Worm (Caenorhabditis elegans) whole organism, late embryonic: ENCODE measurements around the gene clp-7.

Experiments used
- C38D4.7 ChIP-seq: fragments of 200-800 bp; sonication (Bioruptor generic); optimal IDR thresholded peaks from 2 replicates; lab custom pipeline; 2018; ENCODE audit warnings: mild to moderate bottlenecking, missing genetic modification characterization, moderate library complexity, missing compliant biosample characterization
- K09A11.1 ChIP-seq: sonication (generic microtip); optimal IDR thresholded peaks from 2 replicates; lab custom pipeline; 2017; ENCODE audit warnings: antibody characterized with exemption, mild to moderate bottlenecking, missing genetic modification characterization, missing compliant biosample characterization; ENCODE audit not compliant: insufficient read depth
- Y22D7AL.16 ChIP-seq: sonication (generic microtip); optimal IDR thresholded peaks from 2 replicates; lab custom pipeline; 2016; ENCODE audit warnings: missing genetic modification characterization, missing compliant biosample characterization
- ama-1 ChIP-seq: fragments of 150-350 bp; optimal IDR thresholded peaks from 2 replicates; lab custom pipeline; 2014
- ceh-14 ChIP-seq: sonication (generic microtip); optimal IDR thresholded peaks from 2 replicates; lab custom pipeline; 2016; ENCODE audit warnings: missing genotype, missing genetic modification characterization, missing compliant biosample characterization
- ceh-18 ChIP-seq: sonication (generic microtip); optimal IDR thresholded peaks from 2 replicates; lab custom pipeline; 2016; ENCODE audit warnings: missing genetic modification characterization, missing compliant biosample characterization
- ceh-19 ChIP-seq: fragments of 200-800 bp; sonication (Bioruptor generic); optimal IDR thresholded peaks from 2 replicates; lab custom pipeline; 2018; ENCODE audit warnings: mild to moderate bottlenecking, missing genetic modification characterization, missing compliant biosample characterization
- ceh-24 ChIP-seq: sonication (generic microtip); optimal IDR thresholded peaks from 2 replicates; lab custom pipeline; 2016; ENCODE audit warnings: mild to moderate bottlenecking, missing genetic modification characterization, missing compliant biosample characterization
- ceh-45 ChIP-seq: fragments of 200-800 bp; sonication (Bioruptor generic); IDR thresholded peaks from 2 replicates; pipeline ENCODE4 v1.3.6; 2022; ENCODE audit warnings: missing genetic modification reagents, missing genetic modification characterization, missing compliant biosample characterization
- ceh-48 ChIP-seq: sonication (generic microtip); optimal IDR thresholded peaks from 2 replicates; lab custom pipeline; 2016; ENCODE audit warnings: missing genetic modification characterization, inconsistent platforms, missing compliant biosample characterization
- dve-1 ChIP-seq: sonication (generic microtip); optimal IDR thresholded peaks from 2 replicates; lab custom pipeline; 2017; ENCODE audit warnings: antibody characterized with exemption, mild to moderate bottlenecking, missing genetic modification characterization, missing compliant biosample characterization
- elt-2 ChIP-seq: sonication (generic microtip); optimal IDR thresholded peaks from 2 replicates; lab custom pipeline; 2016; ENCODE audit warnings: missing genetic modification reagents, missing genetic modification characterization, missing compliant biosample characterization
- ets-4 ChIP-seq: sonication (generic microtip); optimal IDR thresholded peaks from 2 replicates; lab custom pipeline; 2016; ENCODE audit warnings: missing genetic modification characterization, missing compliant biosample characterization
- fkh-6 ChIP-seq: sonication (generic microtip); optimal IDR thresholded peaks from 2 replicates; lab custom pipeline; 2016; ENCODE audit warnings: missing genetic modification characterization, missing compliant biosample characterization
- gmeb-2 ChIP-seq: sonication (generic microtip); optimal IDR thresholded peaks from 2 replicates; lab custom pipeline; 2016; ENCODE audit warnings: missing genetic modification characterization, inconsistent platforms, missing compliant biosample characterization
- hlh-13 ChIP-seq: fragments of 200-800 bp; sonication (Bioruptor generic); optimal IDR thresholded peaks from 2 replicates; lab custom pipeline; 2018; ENCODE audit warnings: mild to moderate bottlenecking, missing genetic modification characterization, missing compliant biosample characterization
- hlh-15 ChIP-seq: sonication (generic microtip); optimal IDR thresholded peaks from 2 replicates; lab custom pipeline; 2016; ENCODE audit warnings: missing genetic modification characterization, missing compliant biosample characterization
- hlh-30 ChIP-seq: sonication (generic microtip); optimal IDR thresholded peaks from 2 replicates; lab custom pipeline; 2017; ENCODE audit warnings: antibody characterized with exemption, missing genetic modification characterization, missing compliant biosample characterization; ENCODE audit not compliant: insufficient read depth
- hlh-8 ChIP-seq: sonication (generic microtip); optimal IDR thresholded peaks from 2 replicates; lab custom pipeline; 2016; ENCODE audit warnings: missing genotype, missing genetic modification characterization, missing compliant biosample characterization
- lim-6 ChIP-seq: sonication (generic microtip); optimal IDR thresholded peaks from 2 replicates; lab custom pipeline; 2016; ENCODE audit warnings: missing genetic modification characterization, missing compliant biosample characterization
- lin-11 ChIP-seq: fragments of 200-800 bp; sonication (Bioruptor generic); optimal IDR thresholded peaks from 2 replicates; lab custom pipeline; 2018; ENCODE audit warnings: mild to moderate bottlenecking, missing genetic modification characterization, missing compliant biosample characterization
- nfya-1 ChIP-seq: sonication (generic microtip); optimal IDR thresholded peaks from 2 replicates; lab custom pipeline; 2017; ENCODE audit warnings: missing genetic modification characterization, mild to moderate bottlenecking, missing compliant biosample characterization, antibody characterized with exemption, moderate library complexity
- npax-4 ChIP-seq: sonication (generic microtip); optimal IDR thresholded peaks from 2 replicates; lab custom pipeline; 2016; ENCODE audit warnings: missing genetic modification characterization, missing compliant biosample characterization
- odd-2 ChIP-seq: sonication (generic microtip); optimal IDR thresholded peaks from 2 replicates; lab custom pipeline; 2017; ENCODE audit warnings: antibody characterized with exemption, mild to moderate bottlenecking, missing genetic modification characterization, missing compliant biosample characterization
- pag-3 ChIP-seq: sonication (generic microtip); optimal IDR thresholded peaks from 2 replicates; lab custom pipeline; 2016; ENCODE audit warnings: missing compliant biosample characterization, missing genetic modification characterization, borderline replicate concordance
- pax-1 ChIP-seq: fragments of 150-350 bp; optimal IDR thresholded peaks from 2 replicates; lab custom pipeline; 2014; ENCODE audit warnings: missing biosample characterization, missing genetic modification characterization
- pha-2 ChIP-seq: sonication (generic microtip); optimal IDR thresholded peaks from 2 replicates; lab custom pipeline; 2017; ENCODE audit warnings: mild to moderate bottlenecking, missing genetic modification characterization, missing compliant biosample characterization
- pqm-1 ChIP-seq: sonication (generic microtip); optimal IDR thresholded peaks from 2 replicates; lab custom pipeline; 2016; ENCODE audit warnings: missing genetic modification characterization, missing compliant biosample characterization
- ref-2 ChIP-seq: sonication (generic microtip); optimal IDR thresholded peaks from 2 replicates; lab custom pipeline; 2016; ENCODE audit warnings: missing genetic modification characterization, missing compliant biosample characterization
- rnt-1 ChIP-seq: sonication (generic microtip); optimal IDR thresholded peaks from 2 replicates; lab custom pipeline; 2016; ENCODE audit warnings: missing genetic modification characterization, missing compliant biosample characterization
- syd-9 ChIP-seq: sonication (generic microtip); optimal IDR thresholded peaks from 2 replicates; lab custom pipeline; 2016; ENCODE audit warnings: mild to moderate bottlenecking, missing genetic modification characterization, moderate library complexity, missing compliant biosample characterization
- tbx-7 ChIP-seq: sonication (generic microtip); optimal IDR thresholded peaks from 2 replicates; lab custom pipeline; 2016; ENCODE audit warnings: missing genotype, missing genetic modification characterization, missing compliant biosample characterization
- unc-3 ChIP-seq, 2 experiments: fragments of 200-800 bp in 1 of 2; sonication (Bioruptor generic) in 1 of 2; sonication (generic microtip) in 1 of 2; conservative IDR thresholded peaks in 1 of 2; optimal IDR thresholded peaks in 1 of 2; 2 replicates each; pipeline versions ENCODE4 v1.3.6 to Lab custom; 2016 to 2022; ENCODE audit warnings: missing compliant biosample characterization in 2 of 2, missing genetic modification characterization in 2 of 2, missing genetic modification reagents in 1 of 2
- unc-42 ChIP-seq: sonication (generic microtip); optimal IDR thresholded peaks from 2 replicates; lab custom pipeline; 2016; ENCODE audit warnings: missing genotype, missing genetic modification characterization, missing compliant biosample characterization
- unc-86 ChIP-seq: sonication (generic microtip); optimal IDR thresholded peaks from 2 replicates; lab custom pipeline; 2016; ENCODE audit warnings: missing genetic modification characterization, missing compliant biosample characterization

The clp-7 gene

ce11 chrIV:1408718-1409117, 37.0 kb downstream of the clp-7 start:
- TF ChIP-seq K09A11.1 (tag; lab: Kevin White, UChicago): no peak
- no peak for TF ChIP-seq ceh-18 (tag; lab: Kevin White, UChicago)
- no peak for TF ChIP-seq hlh-8 (tag; lab: Kevin White, UChicago)
- no peak for TF ChIP-seq Y22D7AL.16 (tag; lab: Kevin White, UChicago)
- TF ChIP-seq ref-2: no peak

- TF ChIP-seq npax-4 (no peak), pag-3 (tag; lab: Kevin White, UChicago) (no peak), syd-9 (tag; lab: Kevin White, UChicago) (no peak), ceh-48 (peak; percentile 91)
Measured at ce11 chrIV:1408137-1408536, 37.6 kb downstream of the clp-7 start.

ce11 chrIV:1407507-1407906, 38.3 kb downstream of the clp-7 start:
- TF ChIP-seq fkh-6 (tag; lab: Kevin White, UChicago) (no peak), ceh-45 (GFP tag; lab: Robert Waterston, UW) (no peak), hlh-30 (tag; lab: Kevin White, UChicago) (no peak), C38D4.7 (GFP tag; lab: Kevin White, UChicago) (no peak), pag-3 (tag; lab: Kevin White, UChicago) (no peak), ceh-14 (tag; lab: Kevin White, UChicago) (no peak)

ce11 chrIV:1407049-1407448, 38.7 kb downstream of the clp-7 start:
- TF ChIP-seq syd-9 (tag; lab: Kevin White, UChicago) (no peak), hlh-30 (tag; lab: Kevin White, UChicago) (no peak), tbx-7 (tag; lab: Kevin White, UChicago) (no peak), nfya-1 (tag; lab: Kevin White, UChicago) (no peak), odd-2 (tag; lab: Kevin White, UChicago) (no peak), lin-11 (tag; lab: Kevin White, UChicago) (no peak), hlh-13 (GFP tag; lab: Kevin White, UChicago) (no peak), gmeb-2 (tag; lab: Kevin White, UChicago) (no peak), ceh-18 (tag; lab: Kevin White, UChicago) (no peak), pha-2 (tag; lab: Kevin White, UChicago) (no peak), lim-6 (tag; lab: Kevin White, UChicago) (no peak), ceh-24 (tag; lab: Kevin White, UChicago) (no peak), hlh-15 (no peak), pqm-1 (tag; lab: Kevin White, UChicago) (no peak), ama-1 (lab: Kevin White, UChicago) (no peak), rnt-1 (no peak), ceh-19 (GFP tag; lab: Kevin White, UChicago) (no peak), unc-3 (GFP tag; conservative IDR thresholded peaks at IDR 0.05; lab: Robert Waterston, UW) (no peak), unc-3 (tag; optimal IDR thresholded peaks at IDR 0.05; lab: Kevin White, UChicago) (no peak)

ce11 chrIV:1406267-1406666, 39.5 kb downstream of the clp-7 start, which contains the start of gene spp-31:
Gene spp-31, plus strand, starts transcription at chrIV:1406567.
- TF ChIP-seq ets-4 (tag; lab: Kevin White, UChicago) (no peak), unc-86 (tag; lab: Kevin White, UChicago) (no peak), odd-2 (tag; lab: Kevin White, UChicago) (no peak), gmeb-2 (tag; lab: Kevin White, UChicago) (no peak), ceh-24 (tag; lab: Kevin White, UChicago) (no peak), dve-1 (tag; lab: Kevin White, UChicago) (no peak), elt-2 (tag; lab: Kevin White, UChicago) (no peak), pax-1 (tag; lab: Kevin White, UChicago) (no peak), unc-42 (tag; lab: Kevin White, UChicago) (no peak)
